Worm (Caenorhabditis elegans): ENCODE measurements around the gene Y55D9A.2.

- no peak for TF ChIP-seq ceh-14 (tag; optimal IDR thresholded peaks at IDR 0.05)
- no peak for TF ChIP-seq ama-1 (optimal IDR thresholded peaks at IDR 0.05)
- no peak for TF ChIP-seq rnt-1 (tag; optimal IDR thresholded peaks at IDR 0.05)
- no peak for TF ChIP-seq gmeb-2 (tag; optimal IDR thresholded peaks at IDR 0.05)
Observed at ce11 chrIV:12565933-12566540, 39.2 kb downstream of the Y55D9A.2 start, which contains the start of gene eak-7.

Measured in whole organism, late embryonic.